Fruit fly (Drosophila melanogaster) whole organism, pupa: ENCODE measurements around the gene CG13607.
A peak's percentile ranks its signal among the peaks of the same experiment; 100 is the strongest.

ENCODE experiments used
- CG12605 ChIP-seq: fragments of 200-800 bp; sonication (Bioruptor generic); IDR thresholded peaks from 2 replicates; pipeline ENCODE4 v1.3.6; 2022; ENCODE audit warnings: missing biosample characterization, missing genetic modification characterization
- CG14655 ChIP-seq: fragments of 200-800 bp; sonication (Bioruptor generic); optimal IDR thresholded peaks from 3 replicates; lab custom pipeline; 2017; ENCODE audit warnings: mild to moderate bottlenecking, missing biosample characterization, missing genetic modification reagents, missing genetic modification characterization
- CG15710 ChIP-seq: fragments of 200-800 bp; sonication (Bioruptor generic); optimal IDR thresholded peaks from 2 replicates; lab custom pipeline; 2018; ENCODE audit warnings: missing biosample characterization, mild to moderate bottlenecking, missing genetic modification characterization, moderate library complexity
- CG32121 ChIP-seq: fragments of 200-800 bp; sonication (Bioruptor generic); IDR thresholded peaks from 2 replicates; pipeline ENCODE4 v1.3.6; 2022; ENCODE audit warnings: missing biosample characterization, missing genetic modification characterization
- CG34367 ChIP-seq: fragments of 200-800 bp; sonication (Bioruptor generic); optimal IDR thresholded peaks from 2 replicates; lab custom pipeline; 2018; ENCODE audit warnings: missing biosample characterization, mild to moderate bottlenecking, missing genetic modification characterization
- CG8159 ChIP-seq: fragments of 200-800 bp; sonication (Bioruptor generic); optimal IDR thresholded peaks from 3 replicates; lab custom pipeline; 2018; ENCODE audit warnings: missing biosample characterization, mild to moderate bottlenecking, missing genetic modification characterization, moderate library complexity
- D1 ChIP-seq: fragments of 200-800 bp; sonication (Bioruptor generic); optimal IDR thresholded peaks from 2 replicates; lab custom pipeline; 2018; ENCODE audit warnings: missing biosample characterization, mild to moderate bottlenecking, missing genetic modification characterization, moderate library complexity
- EcR ChIP-seq: fragments of 200-800 bp; sonication (Bioruptor generic); optimal IDR thresholded peaks from 3 replicates; lab custom pipeline; 2019; ENCODE audit warnings: missing biosample characterization, missing genetic modification characterization, mild to moderate bottlenecking, moderate library complexity, missing genetic modification reagents
- Ets98B ChIP-seq: fragments of 200-800 bp; sonication (Bioruptor generic); IDR thresholded peaks from 2 replicates; pipeline ENCODE4 v1.3.6; 2022; ENCODE audit warnings: missing biosample characterization, missing genetic modification characterization
- Pif1A ChIP-seq: fragments of 200-800 bp; sonication (Bioruptor generic); optimal IDR thresholded peaks from 3 replicates; lab custom pipeline; 2016; ENCODE audit warnings: missing biosample characterization, missing genetic modification characterization
- Pif1B ChIP-seq: fragments of 200-800 bp; sonication (Bioruptor generic); optimal IDR thresholded peaks from 3 replicates; lab custom pipeline; 2016; ENCODE audit warnings: missing biosample characterization, missing genetic modification characterization
- Snoo ChIP-seq: fragments of 200-800 bp; sonication (Bioruptor generic); optimal IDR thresholded peaks from 3 replicates; lab custom pipeline; 2017; ENCODE audit warnings: missing biosample characterization, mild to moderate bottlenecking, missing genetic modification characterization, inconsistent platforms
- gl ChIP-seq: fragments of 200-800 bp; sonication (Bioruptor generic); optimal IDR thresholded peaks from 2 replicates; lab custom pipeline; 2018; ENCODE audit warnings: missing biosample characterization, mild to moderate bottlenecking, missing genetic modification characterization
- rn ChIP-seq: fragments of 200-800 bp; sonication (Bioruptor generic); IDR thresholded peaks from 2 replicates; pipeline ENCODE4 v1.3.6; 2022; ENCODE audit warnings: missing biosample characterization, missing genetic modification characterization

- TF ChIP-seq EcR (GFP tag; lab: Kevin White, UChicago) = peak; percentile 47
- TF ChIP-seq CG12605 (GFP tag; lab: Robert Waterston, UW) = peak; percentile 76
- 0 out of 2 replicates have a peak, but pooled peaks have one; percentile 41 for TF ChIP-seq rn (GFP tag; lab: Robert Waterston, UW)
- TF ChIP-seq D1 (tag; lab: Kevin White, UChicago) = no peak
- peak; percentile 81 for TF ChIP-seq Ets98B (GFP tag; lab: Robert Waterston, UW)
- peak; percentile 76 for TF ChIP-seq Pif1A (GFP tag; lab: Kevin White, UChicago)
- peak; percentile 28 for TF ChIP-seq gl (tag; lab: Kevin White, UChicago)
- TF ChIP-seq Pif1B (GFP tag; lab: Kevin White, UChicago) = peak; percentile 58
- peak; percentile 74 for TF ChIP-seq CG14655 (GFP tag; lab: Kevin White, UChicago)
- peak; percentile 38 for TF ChIP-seq Snoo (tag; lab: Kevin White, UChicago)
- peak; percentile 58 for TF ChIP-seq CG8159 (tag; lab: Kevin White, UChicago)
- peak; percentile 79; the same call in 1 of the 2 replicates for TF ChIP-seq CG32121 (GFP tag; lab: Robert Waterston, UW)
- TF ChIP-seq CG15710 (tag; lab: Kevin White, UChicago) = peak; percentile 62
- peak; percentile 48 for TF ChIP-seq CG34367 (tag; lab: Kevin White, UChicago)
These were observed 16.8 kb downstream of the CG13607 start for dm6 chr3R:24099039-24100026.
